Fruit fly (Drosophila melanogaster) whole organism, embryonic: Measurements from ENCODE around the gene GIIIspla2.
A peak's percentile ranks its signal among the peaks of the same experiment; 100 is the strongest.

Experiments
- ATbp ChIP-seq: fragments of 200-800 bp; sonication (Bioruptor generic); optimal IDR thresholded peaks from 2 replicates; lab custom pipeline; 2017; ENCODE audit warnings: missing biosample characterization, mild to moderate bottlenecking, missing genetic modification characterization, missing genetic modification reagents
- Aef1 ChIP-seq: fragments of 200-800 bp; sonication (Bioruptor generic); IDR thresholded peaks from 3 replicates; pipeline ENCODE4 v1.3.6; 2022; ENCODE audit warnings: missing biosample characterization, missing genetic modification characterization
- Atf-2 ChIP-seq: fragments of 200-800 bp; sonication (Bioruptor generic); optimal IDR thresholded peaks from 2 replicates; lab custom pipeline; 2016; ENCODE audit warnings: missing biosample characterization, missing genetic modification characterization
- Atf6 ChIP-seq: fragments of 200-800 bp; sonication (Bioruptor generic); IDR thresholded peaks from 2 replicates; pipeline ENCODE4 v1.3.6; 2022; ENCODE audit warnings: missing biosample characterization, missing genetic modification characterization
- Blimp-1 ChIP-seq: fragments of 200-800 bp; sonication (Bioruptor generic); optimal IDR thresholded peaks from 3 replicates; lab custom pipeline; 2018; ENCODE audit warnings: missing biosample characterization, missing genetic modification characterization, mild to moderate bottlenecking, moderate library complexity, missing genetic modification reagents
- CG12219 ChIP-seq: fragments of 200-800 bp; sonication (Bioruptor generic); optimal IDR thresholded peaks from 3 replicates; lab custom pipeline; 2018; ENCODE audit warnings: missing biosample characterization, mild to moderate bottlenecking, missing genetic modification characterization
- CG1233 ChIP-seq: fragments of 200-800 bp; sonication (Bioruptor generic); optimal IDR thresholded peaks from 4 replicates; lab custom pipeline; 2018; ENCODE audit warnings: missing biosample characterization, mild to moderate bottlenecking, missing genetic modification characterization
- CG14441 ChIP-seq: fragments of 200-800 bp; sonication (Bioruptor generic); IDR thresholded peaks from 2 replicates; pipeline ENCODE4 v1.3.6; 2022; ENCODE audit warnings: missing biosample characterization, missing genetic modification characterization
- CG14860 ChIP-seq: fragments of 200-800 bp; sonication (Bioruptor generic); IDR thresholded peaks from 3 replicates; pipeline ENCODE4 v1.3.6; 2022; ENCODE audit warnings: missing biosample characterization, missing genetic modification characterization; ENCODE audit not compliant: partially characterized antibody
- CG15696 ChIP-seq: fragments of 200-800 bp; sonication (Bioruptor generic); optimal IDR thresholded peaks from 2 replicates; lab custom pipeline; 2019; ENCODE audit warnings: missing biosample characterization, mild to moderate bottlenecking, missing genetic modification characterization, moderate library complexity
- CG17328 ChIP-seq: fragments of 200-800 bp; sonication (Bioruptor generic); IDR thresholded peaks from 2 replicates; pipeline ENCODE4 v1.3.6; 2022; ENCODE audit warnings: missing biosample characterization, missing genetic modification characterization
- CG17802 ChIP-seq: fragments of 200-800 bp; sonication (Bioruptor generic); optimal IDR thresholded peaks from 2 replicates; lab custom pipeline; 2018; ENCODE audit warnings: missing biosample characterization, mild to moderate bottlenecking, missing genetic modification characterization, moderate library complexity
- CG2875 ChIP-seq: fragments of 200-800 bp; sonication (Bioruptor generic); optimal IDR thresholded peaks from 2 replicates; lab custom pipeline; 2017; ENCODE audit warnings: missing biosample characterization, mild to moderate bottlenecking, missing genetic modification characterization, missing genetic modification reagents
- CG31365 ChIP-seq: fragments of 200-800 bp; sonication (Bioruptor generic); optimal IDR thresholded peaks from 2 replicates; lab custom pipeline; 2018; ENCODE audit warnings: missing biosample characterization, mild to moderate bottlenecking, missing genetic modification characterization
- CG4617 ChIP-seq: fragments of 200-800 bp; sonication (Bioruptor generic); optimal IDR thresholded peaks from 3 replicates; lab custom pipeline; 2016; ENCODE audit warnings: missing biosample characterization, missing genetic modification characterization, borderline replicate concordance
- CG6813 ChIP-seq: fragments of 200-800 bp; sonication (Bioruptor generic); optimal IDR thresholded peaks from 2 replicates; lab custom pipeline; 2017; ENCODE audit warnings: missing biosample characterization, missing genetic modification characterization, mild to moderate bottlenecking, moderate library complexity, missing genetic modification reagents
- CG8089 ChIP-seq: fragments of 200-800 bp; sonication (Bioruptor generic); optimal IDR thresholded peaks from 3 replicates; lab custom pipeline; 2016; ENCODE audit warnings: missing biosample characterization, missing genetic modification characterization
- CG9817 ChIP-seq: fragments of 200-800 bp; sonication (Bioruptor generic); optimal IDR thresholded peaks from 2 replicates; lab custom pipeline; 2018; ENCODE audit warnings: missing biosample characterization, mild to moderate bottlenecking, missing genetic modification characterization, moderate library complexity
- Deaf1 ChIP-seq: fragments of 200-800 bp; optimal IDR thresholded peaks from 3 replicates; lab custom pipeline; 2019; ENCODE audit warnings: missing biosample characterization, mild to moderate bottlenecking, missing genetic modification characterization, moderate library complexity
- Dll ChIP-seq: fragments of 200-800 bp; sonication (Bioruptor generic); IDR thresholded peaks from 4 replicates; pipeline ENCODE4 v1.3.6; 2022; ENCODE audit warnings: missing biosample characterization, missing genetic modification characterization; ENCODE audit not compliant: partially characterized antibody
- Dref ChIP-seq: fragments of 200-800 bp; sonication (Bioruptor generic); IDR thresholded peaks from 2 replicates; pipeline ENCODE4 v1.3.6; 2022; ENCODE audit warnings: missing biosample characterization, missing genetic modification characterization
- Eip74EF ChIP-seq, 2 experiments: fragments of 200-800 bp in 1 of 2; fragments of >200 bp in 1 of 2; sonication (Bioruptor generic) in 1 of 2; optimal IDR thresholded peaks; 2 replicates each; lab custom pipeline; 2017 to 2019; ENCODE audit warnings: missing biosample characterization in 2 of 2, missing genetic modification characterization in 2 of 2, mild to moderate bottlenecking in 1 of 2, moderate library complexity in 1 of 2
- Elba2 ChIP-seq: fragments of 200-800 bp; sonication (Bioruptor generic); optimal IDR thresholded peaks from 3 replicates; lab custom pipeline; 2016; ENCODE audit warnings: missing biosample characterization, missing genetic modification characterization
- HmgD ChIP-seq: fragments of 200-800 bp; sonication (Bioruptor generic); optimal IDR thresholded peaks from 3 replicates; lab custom pipeline; 2016; ENCODE audit warnings: missing biosample characterization, missing genetic modification characterization
- Hmx ChIP-seq: fragments of 200-800 bp; sonication (Bioruptor generic); optimal IDR thresholded peaks from 2 replicates; lab custom pipeline; 2016; ENCODE audit warnings: missing biosample characterization, missing genetic modification characterization
- Lpt ChIP-seq: fragments of >200 bp; optimal IDR thresholded peaks from 2 replicates; lab custom pipeline; 2018; ENCODE audit warnings: missing biosample characterization, missing genetic modification characterization
- Mrtf ChIP-seq: fragments of 200-800 bp; sonication (Bioruptor generic); IDR thresholded peaks from 3 replicates; pipeline ENCODE4 v1.3.6; 2022; ENCODE audit warnings: missing biosample characterization, missing genetic modification characterization
- NC2β ChIP-seq: fragments of 200-800 bp; sonication (Bioruptor generic); optimal IDR thresholded peaks from 2 replicates; lab custom pipeline; 2016; ENCODE audit warnings: missing biosample characterization, missing genetic modification characterization
- Poxn ChIP-seq: fragments of 200-800 bp; sonication (Bioruptor generic); IDR thresholded peaks from 2 replicates; pipeline ENCODE4 v1.3.6; 2022; ENCODE audit warnings: missing biosample characterization, missing genetic modification characterization
- Taf1 ChIP-seq: fragments of 200-800 bp; sonication (Bioruptor generic); IDR thresholded peaks from 2 replicates; pipeline ENCODE4 v1.3.6; 2022; ENCODE audit warnings: missing biosample characterization, missing genetic modification characterization
- Tbp ChIP-seq: fragments of >200 bp; optimal IDR thresholded peaks from 2 replicates; lab custom pipeline; 2018; ENCODE audit warnings: missing biosample characterization, missing genetic modification characterization
- Xrp1 ChIP-seq: fragments of 200-800 bp; sonication (Bioruptor generic); IDR thresholded peaks from 2 replicates; pipeline ENCODE4 v1.3.6; 2022; ENCODE audit warnings: missing biosample characterization, missing genetic modification characterization
- amos ChIP-seq: fragments of 200-800 bp; sonication (Bioruptor generic); IDR thresholded peaks from 2 replicates; pipeline ENCODE4 v1.3.6; 2022; ENCODE audit warnings: missing biosample characterization, missing genetic modification characterization; ENCODE audit not compliant: partially characterized antibody
- ap ChIP-seq: fragments of 200-800 bp; sonication (Bioruptor generic); IDR thresholded peaks from 2 replicates; pipeline ENCODE4 v1.3.6; 2022; ENCODE audit warnings: missing biosample characterization, missing genetic modification characterization
- ara ChIP-seq: fragments of 200-800 bp; sonication (Bioruptor generic); IDR thresholded peaks from 2 replicates; pipeline ENCODE4 v1.3.6; 2022; ENCODE audit warnings: missing biosample characterization, missing genetic modification characterization
- cad ChIP-seq: fragments of >200 bp; optimal IDR thresholded peaks from 2 replicates; lab custom pipeline; 2017; ENCODE audit warnings: missing biosample characterization, missing genetic modification characterization
- chif ChIP-seq, 2 experiments: fragments of 200-800 bp; sonication (Bioruptor generic); optimal IDR thresholded peaks; 3 replicates each; lab custom pipeline; 2016; ENCODE audit warnings: missing biosample characterization in 2 of 2, missing genetic modification characterization in 2 of 2
- da ChIP-seq: fragments of 200-800 bp; sonication (Bioruptor generic); optimal IDR thresholded peaks from 2 replicates; lab custom pipeline; 2016; ENCODE audit warnings: missing biosample characterization, missing genetic modification characterization
- hb ChIP-seq: fragments of 200-800 bp; sonication (Bioruptor generic); IDR thresholded peaks from 3 replicates; pipeline ENCODE4 v1.3.6; 2022; ENCODE audit warnings: missing biosample characterization, missing genetic modification characterization; ENCODE audit not compliant: partially characterized antibody
- jing ChIP-seq: fragments of 200-800 bp; sonication (Bioruptor generic); optimal IDR thresholded peaks from 2 replicates; lab custom pipeline; 2018; ENCODE audit warnings: missing biosample characterization, mild to moderate bottlenecking, missing genetic modification characterization
- org-1 ChIP-seq: fragments of 200-800 bp; sonication (Bioruptor generic); optimal IDR thresholded peaks from 2 replicates; lab custom pipeline; 2017; ENCODE audit warnings: missing biosample characterization, missing genetic modification characterization
- pan ChIP-seq, 4 experiments: fragments of >200 bp in 3 of 4; fragments of 200-800 bp in 1 of 4; sonication (Bioruptor generic) in 1 of 4; optimal IDR thresholded peaks in 3 of 4; IDR thresholded peaks in 1 of 4; 2 replicates each; pipeline versions ENCODE4 v1.3.6 to Lab custom; 2017 to 2022; ENCODE audit warnings: missing biosample characterization in 2 of 4, missing genetic modification characterization in 2 of 4, mixed read lengths in 1 of 4
- ranshi ChIP-seq: fragments of 200-800 bp; sonication (Bioruptor generic); IDR thresholded peaks from 2 replicates; pipeline ENCODE4 v1.3.6; 2022; ENCODE audit warnings: missing biosample characterization, missing genetic modification characterization
- schlank ChIP-seq: fragments of 200-800 bp; sonication (Bioruptor generic); optimal IDR thresholded peaks from 2 replicates; lab custom pipeline; 2018; ENCODE audit warnings: missing biosample characterization, mild to moderate bottlenecking, missing genetic modification characterization
- sd ChIP-seq: fragments of 200-800 bp; sonication (Bioruptor generic); optimal IDR thresholded peaks from 3 replicates; lab custom pipeline; 2018; ENCODE audit warnings: missing biosample characterization, mild to moderate bottlenecking, missing genetic modification characterization, moderate library complexity
- sens-2 ChIP-seq: fragments of 200-800 bp; sonication (Bioruptor generic); IDR thresholded peaks from 2 replicates; pipeline ENCODE4 v1.3.6; 2022; ENCODE audit warnings: missing biosample characterization, missing genetic modification characterization
- slou ChIP-seq: fragments of 200-800 bp; sonication (Bioruptor generic); optimal IDR thresholded peaks from 3 replicates; lab custom pipeline; 2016; ENCODE audit warnings: missing biosample characterization, missing genetic modification characterization
- sr ChIP-seq: fragments of 200-800 bp; sonication (Bioruptor generic); IDR thresholded peaks from 3 replicates; pipeline ENCODE4 v1.3.6; 2022; ENCODE audit warnings: missing biosample characterization, missing genetic modification characterization
- stc ChIP-seq: fragments of 200-800 bp; sonication (Bioruptor generic); IDR thresholded peaks from 2 replicates; pipeline ENCODE4 v1.3.6; 2022; ENCODE audit warnings: missing biosample characterization, missing genetic modification characterization
- twi ChIP-seq: fragments of 200-800 bp; optimal IDR thresholded peaks from 2 replicates; lab custom pipeline; 2019; ENCODE audit warnings: missing biosample characterization, mild to moderate bottlenecking, missing genetic modification characterization, moderate library complexity
- z ChIP-seq: fragments of 200-800 bp; sonication (Bioruptor generic); IDR thresholded peaks from 3 replicates; pipeline ENCODE4 v1.3.6; 2022; ENCODE audit warnings: missing biosample characterization, missing genetic modification characterization

Gene GIIIspla2

dm6 chrX:8112715-8113114 lies 44.7 kb upstream of the GIIIspla2 start (continued):
- TF ChIP-seq ara = no peak
- no peak for TF ChIP-seq CG15696 (tag; lab: Kevin White, UChicago)
- no peak for TF ChIP-seq ap (GFP tag; lab: Robert Waterston, UW)
- no peak for TF ChIP-seq cad (GFP tag; lab: Kevin White, UChicago)
- TF ChIP-seq Dll (GFP tag; lab: Robert Waterston, UW) = no peak
- TF ChIP-seq Poxn = 0 out of 2 replicates have a peak, but pooled peaks have one; percentile 11
- no peak for TF ChIP-seq pan (optimal IDR thresholded peaks at IDR 0.05; lab: Kevin White, UChicago)
- TF ChIP-seq pan (GFP tag; optimal IDR thresholded peaks at IDR 0.05 in 1 of 2, IDR thresholded peaks at IDR 0.05 in 1 of 2) = peak in 1 of 2 experiments; percentile 50
- TF ChIP-seq CG17328 = no peak
- TF ChIP-seq NC2β (GFP tag; lab: Kevin White, UChicago) = no peak
- no peak for TF ChIP-seq chif (GFP tag; optimal IDR thresholded peaks at IDR 0.05; lab: Kevin White, UChicago)
- TF ChIP-seq CG17802 (tag; lab: Kevin White, UChicago) = no peak
- peak; percentile 41 for TF ChIP-seq CG14441 (GFP tag; lab: Robert Waterston, UW)
- TF ChIP-seq stc = 0 out of 2 replicates have a peak, but pooled peaks have one; percentile 12
- 0 out of 2 replicates have a peak, but pooled peaks have one; percentile 25 for TF ChIP-seq Taf1
- no peak for TF ChIP-seq CG8089 (GFP tag; lab: Kevin White, UChicago)
- no peak for TF ChIP-seq twi
- no peak for TF ChIP-seq HmgD (GFP tag; lab: Kevin White, UChicago)
- TF ChIP-seq ranshi (GFP tag; lab: Robert Waterston, UW) = peak; percentile 15; the same call in 1 of the 2 replicates
- no peak for TF ChIP-seq sr (GFP tag; lab: Robert Waterston, UW)
- TF ChIP-seq CG6813 (GFP tag; lab: Kevin White, UChicago) = no peak
- TF ChIP-seq Xrp1 (GFP tag; lab: Robert Waterston, UW) = no peak
- TF ChIP-seq jing = no peak
- peak; percentile 20 for TF ChIP-seq schlank (tag; lab: Kevin White, UChicago)
- no peak for TF ChIP-seq CG1233 (GFP tag; lab: Kevin White, UChicago)
- TF ChIP-seq CG4617 (GFP tag; lab: Kevin White, UChicago) = no peak
- no peak for TF ChIP-seq ATbp (GFP tag; lab: Kevin White, UChicago)
- TF ChIP-seq Mrtf (GFP tag; lab: Robert Waterston, UW) = no peak
- TF ChIP-seq Deaf1 (tag; lab: Kevin White, UChicago) = no peak
- TF ChIP-seq Elba2 = no peak
- no peak for TF ChIP-seq amos (GFP tag; lab: Robert Waterston, UW)
- no peak for TF ChIP-seq Blimp-1 (GFP tag; lab: Kevin White, UChicago)
- no peak for TF ChIP-seq Dref (GFP tag; lab: Robert Waterston, UW)
- TF ChIP-seq CG14860 (GFP tag; lab: Robert Waterston, UW) = no peak
- TF ChIP-seq Atf6 (GFP tag; lab: Robert Waterston, UW) = peak; percentile 57; the same call in 1 of the 2 replicates
- no peak for TF ChIP-seq Lpt (GFP tag; lab: Kevin White, UChicago)
- no peak for TF ChIP-seq Tbp (GFP tag; lab: Kevin White, UChicago)
- no peak for TF ChIP-seq Atf-2 (GFP tag; lab: Kevin White, UChicago)
- TF ChIP-seq z (GFP tag; lab: Robert Waterston, UW) = no peak
- no peak for TF ChIP-seq CG2875 (GFP tag; lab: Kevin White, UChicago)
- TF ChIP-seq org-1 (GFP tag; lab: Kevin White, UChicago) = no peak
- no peak for TF ChIP-seq CG12219 (GFP tag; lab: Kevin White, UChicago)
- TF ChIP-seq CG31365 (tag; lab: Kevin White, UChicago) = no peak
- TF ChIP-seq sd = no peak
- no peak for TF ChIP-seq Eip74EF (GFP tag; optimal IDR thresholded peaks at IDR 0.05; lab: Kevin White, UChicago)
- TF ChIP-seq Aef1 (GFP tag; lab: Robert Waterston, UW) = peak; percentile 41; the same call in 1 of the 3 replicates
- TF ChIP-seq slou = peak; percentile 8
- TF ChIP-seq da = no peak
- TF ChIP-seq CG9817 = peak; percentile 19
- no peak for TF ChIP-seq sens-2 (GFP tag; lab: Robert Waterston, UW)
- no peak for TF ChIP-seq hb (GFP tag; lab: Robert Waterston, UW)
- no peak for TF ChIP-seq Hmx
